Worm (Caenorhabditis elegans): ENCODE measurements around the gene sri-74.
"Not testable (repeated sequence)": the region's sequence is repeated elsewhere in the genome, so short reads cannot be mapped to it uniquely, and the experiment has no call there.

The sri-74 gene

ce11 chrII:2553030-2553429, 29.9 kb downstream of the sri-74 start:
- TF ChIP-seq nhr-12 (tag; optimal IDR thresholded peaks at IDR 0.05): no peak
- TF ChIP-seq snpc-4 (tag; optimal IDR thresholded peaks at IDR 0.05): no peak
- TF ChIP-seq unc-120 (tag; optimal IDR thresholded peaks at IDR 0.05; ENCODE audit: poor library complexity, severe bottlenecking): no peak
- no peak for TF ChIP-seq lin-32 (GFP tag; optimal IDR thresholded peaks at IDR 0.05)
- no peak for TF ChIP-seq blmp-1 (tag; optimal IDR thresholded peaks at IDR 0.05)
- TF ChIP-seq tbx-8 (GFP tag; optimal IDR thresholded peaks at IDR 0.05): no peak
- TF ChIP-seq cnd-1 (tag; optimal IDR thresholded peaks at IDR 0.05): no peak
- no peak for TF ChIP-seq ceh-39 (tag; optimal IDR thresholded peaks at IDR 0.05)
- TF ChIP-seq mab-5 (tag; optimal IDR thresholded peaks at IDR 0.05): no peak
- no peak for TF ChIP-seq unc-62 (GFP tag; optimal IDR thresholded peaks at IDR 0.05)

- no peak for TF ChIP-seq nhr-28 (tag; optimal IDR thresholded peaks at IDR 0.05)
- TF ChIP-seq blmp-1 (tag; optimal IDR thresholded peaks at IDR 0.05): no peak
- TF ChIP-seq pha-4 (tag; optimal IDR thresholded peaks at IDR 0.05): no peak
- TF ChIP-seq elt-3 (tag; optimal IDR thresholded peaks at IDR 0.05): no peak
These were observed 37.0 kb downstream of the sri-74 start, which contains the start of gene K02F6.3 for ce11 chrII:2545925-2546324. Gene K02F6.3, plus strand, starts transcription at chrII:2546225.

ce11 chrII:2538194-2538593, 44.8 kb downstream of the sri-74 start, which contains the start of gene K02F6.4:
Gene K02F6.4, plus strand, starts transcription at chrII:2538494.
- TF ChIP-seq sptf-1 (tag; optimal IDR thresholded peaks at IDR 0.05) (no peak), lin-32 (GFP tag; optimal IDR thresholded peaks at IDR 0.05) (no peak), lsy-2 (tag; optimal IDR thresholded peaks at IDR 0.05) (no peak), nhr-2 (tag; optimal IDR thresholded peaks at IDR 0.05) (no peak), elt-1 (tag; optimal IDR thresholded peaks at IDR 0.05; ENCODE audit: borderline replicate concordance, insufficient read depth) (no peak), M03D4.4 (tag; optimal IDR thresholded peaks at IDR 0.05) (no peak), mls-2 (tag; optimal IDR thresholded peaks at IDR 0.05) (no peak), elt-3 (tag; optimal IDR thresholded peaks at IDR 0.05) (no peak), drap-1 (GFP tag; optimal IDR thresholded peaks at IDR 0.05) (no peak), ces-1 (GFP tag; optimal IDR thresholded peaks at IDR 0.05) (no peak), unc-62 (GFP tag; optimal IDR thresholded peaks at IDR 0.05) (no peak), unc-39 (tag; optimal IDR thresholded peaks at IDR 0.05) (no peak), unc-120 (tag; optimal IDR thresholded peaks at IDR 0.05; ENCODE audit: poor library complexity, severe bottlenecking) (no peak), bed-3 (GFP tag; optimal IDR thresholded peaks at IDR 0.05) (no peak), sem-2 (GFP tag; optimal IDR thresholded peaks at IDR 0.05) (no peak), mab-5 (tag; optimal IDR thresholded peaks at IDR 0.05) (no peak), flh-1 (GFP tag; optimal IDR thresholded peaks at IDR 0.05) (no peak), hlh-1 (tag; optimal IDR thresholded peaks at IDR 0.05) (no peak)

ce11 chrII:2537754-2538153, 45.2 kb downstream of the sri-74 start, which contains the start of gene K02F6.7:
Gene K02F6.7, minus strand, starts transcription at chrII:2537854.
- TF ChIP-seq flh-1 (GFP tag; optimal IDR thresholded peaks at IDR 0.05) (no peak), snpc-4 (tag; optimal IDR thresholded peaks at IDR 0.05) (no peak), unc-120 (tag; optimal IDR thresholded peaks at IDR 0.05; ENCODE audit: poor library complexity, severe bottlenecking) (no peak), M03D4.4 (tag; optimal IDR thresholded peaks at IDR 0.05) (no peak), zip-8 (tag; optimal IDR thresholded peaks at IDR 0.05) (no peak), blmp-1 (tag; optimal IDR thresholded peaks at IDR 0.05) (no peak), mep-1 (tag; optimal IDR thresholded peaks at IDR 0.05) (no peak), ztf-11 (tag; optimal IDR thresholded peaks at IDR 0.05) (no peak), lsy-2 (tag; optimal IDR thresholded peaks at IDR 0.05) (no peak), hlh-1 (tag; optimal IDR thresholded peaks at IDR 0.05) (no peak), nhr-237 (tag; optimal IDR thresholded peaks at IDR 0.05) (no peak), elt-3 (tag; optimal IDR thresholded peaks at IDR 0.05) (no peak), elt-1 (tag; optimal IDR thresholded peaks at IDR 0.05; ENCODE audit: borderline replicate concordance, insufficient read depth) (no peak), nhr-12 (tag; optimal IDR thresholded peaks at IDR 0.05) (no peak)

ce11 chrII:2534952-2535351, 48.0 kb downstream of the sri-74 start, which contains the start of gene K02F6.8:
Gene K02F6.8, minus strand, starts transcription at chrII:2535052.
- not testable (repeated sequence) for TF ChIP-seq cnd-1 (tag; optimal IDR thresholded peaks at IDR 0.05); bed-3 (GFP tag; optimal IDR thresholded peaks at IDR 0.05); ces-1 (GFP tag; optimal IDR thresholded peaks at IDR 0.05)

- not testable (repeated sequence) for TF ChIP-seq ceh-39 (tag; optimal IDR thresholded peaks at IDR 0.05); ces-1 (GFP tag; optimal IDR thresholded peaks at IDR 0.05); elt-1 (tag; optimal IDR thresholded peaks at IDR 0.05; ENCODE audit: borderline replicate concordance, insufficient read depth)
These were observed 48.5 kb downstream of the sri-74 start, which contains the start of gene K02F6.5 for ce11 chrII:2534459-2534858. Gene K02F6.5, plus strand, starts transcription at chrII:2534759.
